Worm (Caenorhabditis elegans) whole organism, early embryonic: ENCODE data around the gene Y45F10C.2.

Experiments used
- ama-1 ChIP-seq: fragments of 150-350 bp; optimal IDR thresholded peaks from 2 replicates; lab custom pipeline; 2014
- flt-1 ChIP-seq: fragments of 200-800 bp; sonication (Bioruptor generic); IDR thresholded peaks from 2 replicates; pipeline ENCODE4 v1.3.6; 2022; ENCODE audit warnings: missing genetic modification characterization, missing compliant biosample characterization
- hmg-4 ChIP-seq: fragments of 200-800 bp; sonication (Bioruptor generic); optimal IDR thresholded peaks from 2 replicates; lab custom pipeline; 2018; ENCODE audit warnings: mild to moderate bottlenecking, missing genetic modification characterization, missing compliant biosample characterization
- sea-1 ChIP-seq: fragments of 200-800 bp; sonication (Bioruptor generic); conservative IDR thresholded peaks from 2 replicates; pipeline ENCODE4 v1.3.6; 2022; ENCODE audit warnings: missing genetic modification characterization, missing compliant biosample characterization
- tbx-11 ChIP-seq: fragments of 200-800 bp; sonication (Bioruptor generic); IDR thresholded peaks from 2 replicates; pipeline ENCODE4 v1.3.6; 2022; ENCODE audit warnings: missing genetic modification characterization, missing compliant biosample characterization

ce11 chrIV:13707894-13708293, 45.4 kb upstream of the Y45F10C.2 start:
- TF ChIP-seq hmg-4 (GFP tag; lab: Kevin White, UChicago) (no peak), flt-1 (GFP tag; lab: Robert Waterston, UW) (no peak), ama-1 (lab: Kevin White, UChicago) (no peak), sea-1 (GFP tag; lab: Robert Waterston, UW) (no peak), tbx-11 (GFP tag; lab: Robert Waterston, UW) (no peak)
